Worm (Caenorhabditis elegans) whole organism, L1 larva: Measurements from ENCODE around the gene Y62H9A.16.

Experiments
- C16A3.4 ChIP-seq: fragments of 150-350 bp; optimal IDR thresholded peaks from 2 replicates; lab custom pipeline; 2014; ENCODE audit warnings: missing biosample characterization, missing genetic modification characterization
- Y116A8C.19 ChIP-seq: sonication (generic microtip); optimal IDR thresholded peaks from 2 replicates; lab custom pipeline; 2016; ENCODE audit warnings: missing compliant biosample characterization, missing genetic modification characterization, borderline replicate concordance
- alr-1 ChIP-seq: fragments of 200-800 bp; sonication (Bioruptor generic); optimal IDR thresholded peaks from 2 replicates; lab custom pipeline; 2018; ENCODE audit warnings: borderline replicate concordance, mild to moderate bottlenecking, missing genetic modification characterization, missing compliant biosample characterization
- aly-2 ChIP-seq: fragments of 150-350 bp; optimal IDR thresholded peaks from 2 replicates; lab custom pipeline; 2014; ENCODE audit warnings: missing biosample characterization, missing genetic modification characterization
- ama-1 ChIP-seq: fragments of 150-350 bp; optimal IDR thresholded peaks from 2 replicates; lab custom pipeline; 2014
- blmp-1 ChIP-seq: fragments of 150-350 bp; optimal IDR thresholded peaks from 2 replicates; lab custom pipeline; 2014; ENCODE audit warnings: missing biosample characterization, missing genetic modification characterization
- ceh-82 ChIP-seq, 3 experiments: fragments of 150-350 bp in 1 of 3; sonication (generic microtip) in 2 of 3; optimal IDR thresholded peaks; 2 replicates each; lab custom pipeline; 2014 to 2017; ENCODE audit warnings: missing biosample characterization in 3 of 3, missing genetic modification characterization in 3 of 3
- ceh-88 ChIP-seq: fragments of 200-800 bp; sonication (Bioruptor generic); IDR thresholded peaks from 2 replicates; pipeline ENCODE4 v1.3.6; 2022; ENCODE audit warnings: missing genetic modification characterization, missing compliant biosample characterization
- dsc-1 ChIP-seq: sonication (generic microtip); optimal IDR thresholded peaks from 2 replicates; lab custom pipeline; 2016; ENCODE audit warnings: mild to moderate bottlenecking, missing genetic modification characterization, missing compliant biosample characterization
- efl-1 ChIP-seq, 4 experiments: fragments of 150-350 bp; optimal IDR thresholded peaks in 3 of 4; peaks in 1 of 4; 1 replicate in 1 of 4; 2 replicates in 3 of 4; lab custom pipeline; 2014; ENCODE audit warnings: missing biosample characterization in 2 of 4, missing genetic modification characterization in 2 of 4, missing genetic modification reagents in 2 of 4
- efl-3 ChIP-seq: fragments of 200-800 bp; sonication (Bioruptor generic); optimal IDR thresholded peaks from 2 replicates; lab custom pipeline; 2018; ENCODE audit warnings: mild to moderate bottlenecking, missing genetic modification characterization, missing compliant biosample characterization
- egl-13 ChIP-seq: sonication (generic microtip); optimal IDR thresholded peaks from 2 replicates; lab custom pipeline; 2016; ENCODE audit warnings: missing genotype, missing genetic modification reagents, missing genetic modification characterization, missing compliant biosample characterization
- elt-2 ChIP-seq: sonication (generic microtip); optimal IDR thresholded peaks from 2 replicates; lab custom pipeline; 2016; ENCODE audit warnings: missing genetic modification characterization, mild to moderate bottlenecking, inconsistent platforms, missing compliant biosample characterization, missing genetic modification reagents
- elt-3 ChIP-seq, 6 experiments: fragments of 150-350 bp in 1 of 6; sonication (generic microtip); optimal IDR thresholded peaks; 2 replicates each; lab custom pipeline; 2017 to 2018; ENCODE audit warnings: missing biosample characterization in 6 of 6, missing genetic modification characterization in 6 of 6, inconsistent platforms in 1 of 6
- fkh-10 ChIP-seq: sonication (generic microtip); optimal IDR thresholded peaks from 2 replicates; lab custom pipeline; 2017; ENCODE audit warnings: missing biosample characterization, missing genetic modification reagents, missing genetic modification characterization
- fkh-8 ChIP-seq: sonication (generic microtip); optimal IDR thresholded peaks from 2 replicates; lab custom pipeline; 2016; ENCODE audit warnings: mild to moderate bottlenecking, missing genetic modification characterization, missing compliant biosample characterization
- fos-1 ChIP-seq: fragments of 150-350 bp; optimal IDR thresholded peaks from 2 replicates; lab custom pipeline; 2014; ENCODE audit warnings: missing biosample characterization, missing genetic modification characterization
- hlh-4 ChIP-seq: sonication (generic microtip); optimal IDR thresholded peaks from 2 replicates; lab custom pipeline; 2016; ENCODE audit warnings: mild to moderate bottlenecking, missing genetic modification characterization, missing compliant biosample characterization
- irx-1 ChIP-seq: sonication (generic microtip); optimal IDR thresholded peaks from 2 replicates; lab custom pipeline; 2016; ENCODE audit warnings: missing genetic modification characterization, missing compliant biosample characterization
- jun-1 ChIP-seq: fragments of 150-350 bp; optimal IDR thresholded peaks from 2 replicates; lab custom pipeline; 2014; ENCODE audit warnings: missing biosample characterization, missing genetic modification reagents, missing genetic modification characterization
- lin-14 ChIP-seq: fragments of 200-800 bp; sonication (Bioruptor generic); optimal IDR thresholded peaks from 2 replicates; lab custom pipeline; 2018; ENCODE audit warnings: mild to moderate bottlenecking, missing genetic modification characterization, moderate library complexity, missing compliant biosample characterization
- lin-35 ChIP-seq, 2 experiments: fragments of 150-350 bp; optimal IDR thresholded peaks; 2 replicates each; lab custom pipeline; 2014; ENCODE audit warnings: missing biosample characterization in 2 of 2, missing genetic modification characterization in 2 of 2, missing genetic modification reagents in 2 of 2
- lin-39 ChIP-seq: fragments of 150-350 bp; optimal IDR thresholded peaks from 2 replicates; lab custom pipeline; 2014; ENCODE audit warnings: missing biosample characterization, missing genetic modification reagents, missing genetic modification characterization
- lir-3 ChIP-seq: sonication (generic microtip); optimal IDR thresholded peaks from 2 replicates; lab custom pipeline; 2016; ENCODE audit warnings: mild to moderate bottlenecking, missing genetic modification characterization, moderate library complexity, missing compliant biosample characterization; ENCODE audit not compliant: poor library complexity
- lsy-2 ChIP-seq, 2 experiments: fragments of 150-350 bp; optimal IDR thresholded peaks; 2 replicates each; lab custom pipeline; 2014; ENCODE audit warnings: missing biosample characterization in 2 of 2, missing genetic modification characterization in 2 of 2
- mab-9 ChIP-seq: fragments of 200-800 bp; sonication (Bioruptor generic); IDR thresholded peaks from 2 replicates; pipeline ENCODE4 v1.3.6; 2022; ENCODE audit warnings: missing genetic modification reagents, missing genetic modification characterization, missing compliant biosample characterization
- mdl-1 ChIP-seq, 2 experiments: fragments of 150-350 bp; optimal IDR thresholded peaks; 2 replicates each; lab custom pipeline; 2014 to 2017; ENCODE audit warnings: missing biosample characterization in 2 of 2, missing genetic modification characterization in 2 of 2, inconsistent platforms in 1 of 2
- mef-2 ChIP-seq: fragments of 150-350 bp; optimal IDR thresholded peaks from 2 replicates; lab custom pipeline; 2014; ENCODE audit warnings: missing biosample characterization, missing genetic modification characterization
- mep-1 ChIP-seq: fragments of 150-350 bp; optimal IDR thresholded peaks from 2 replicates; lab custom pipeline; 2014; ENCODE audit warnings: missing biosample characterization, missing genetic modification characterization
- nhr-11 ChIP-seq: fragments of 150-350 bp; optimal IDR thresholded peaks from 2 replicates; lab custom pipeline; 2014; ENCODE audit warnings: missing biosample characterization, missing genetic modification characterization
- nhr-19 ChIP-seq: fragments of 200-800 bp; sonication (Bioruptor generic); conservative IDR thresholded peaks from 2 replicates; pipeline ENCODE4 v1.3.6; 2022; ENCODE audit warnings: missing genetic modification characterization, missing compliant biosample characterization
- nhr-20 ChIP-seq: sonication (generic microtip); optimal IDR thresholded peaks from 2 replicates; lab custom pipeline; 2016; ENCODE audit warnings: mild to moderate bottlenecking, missing genetic modification characterization, missing compliant biosample characterization
- nhr-47 ChIP-seq: sonication (generic microtip); optimal IDR thresholded peaks from 2 replicates; lab custom pipeline; 2016; ENCODE audit warnings: mild to moderate bottlenecking, missing genetic modification characterization, moderate library complexity, missing compliant biosample characterization
- nhr-71 ChIP-seq: sonication (generic microtip); optimal IDR thresholded peaks from 2 replicates; lab custom pipeline; 2016; ENCODE audit warnings: mild to moderate bottlenecking, missing genetic modification characterization, moderate library complexity, missing compliant biosample characterization
- nhr-76 ChIP-seq: sonication (generic microtip); optimal IDR thresholded peaks from 2 replicates; lab custom pipeline; 2017; ENCODE audit warnings: missing biosample characterization, missing genetic modification characterization
- nhr-77 ChIP-seq: fragments of 150-350 bp; optimal IDR thresholded peaks from 2 replicates; lab custom pipeline; 2014; ENCODE audit warnings: missing biosample characterization, missing genetic modification characterization
- nhr-90 ChIP-seq: sonication (generic microtip); optimal IDR thresholded peaks from 2 replicates; lab custom pipeline; 2016; ENCODE audit warnings: mild to moderate bottlenecking, missing genetic modification characterization, missing compliant biosample characterization; ENCODE audit not compliant: poor library complexity
- rnt-1 ChIP-seq: sonication (generic microtip); optimal IDR thresholded peaks from 2 replicates; lab custom pipeline; 2016; ENCODE audit warnings: mild to moderate bottlenecking, missing genetic modification characterization, moderate library complexity, missing compliant biosample characterization
- skn-1 ChIP-seq: fragments of 150-350 bp; optimal IDR thresholded peaks from 2 replicates; lab custom pipeline; 2014; ENCODE audit warnings: missing biosample characterization, missing genetic modification characterization
- snpc-4 ChIP-seq: fragments of 150-350 bp; optimal IDR thresholded peaks from 2 replicates; lab custom pipeline; 2014; ENCODE audit warnings: missing biosample characterization, missing genetic modification characterization
- snu-23 ChIP-seq: sonication (generic microtip); optimal IDR thresholded peaks from 2 replicates; lab custom pipeline; 2016; ENCODE audit warnings: missing genetic modification characterization, missing compliant biosample characterization
- sptf-1 ChIP-seq: fragments of 150-350 bp; optimal IDR thresholded peaks from 2 replicates; lab custom pipeline; 2014; ENCODE audit warnings: missing biosample characterization, missing genetic modification characterization
- sup-37 ChIP-seq: fragments of 200-800 bp; sonication (Bioruptor generic); optimal IDR thresholded peaks from 2 replicates; lab custom pipeline; 2018; ENCODE audit warnings: mild to moderate bottlenecking, missing genetic modification characterization, missing compliant biosample characterization
- swsn-7 ChIP-seq: sonication (generic microtip); optimal IDR thresholded peaks from 2 replicates; lab custom pipeline; 2016; ENCODE audit warnings: missing genetic modification characterization, missing compliant biosample characterization
- tbx-2 ChIP-seq: sonication (generic microtip); optimal IDR thresholded peaks from 2 replicates; lab custom pipeline; 2016; ENCODE audit warnings: missing genetic modification characterization, missing compliant biosample characterization
- unc-130 ChIP-seq: fragments of 150-350 bp; optimal IDR thresholded peaks from 2 replicates; lab custom pipeline; 2017; ENCODE audit warnings: missing biosample characterization, missing genetic modification characterization, inconsistent platforms
- unc-86 ChIP-seq: sonication (generic microtip); optimal IDR thresholded peaks from 2 replicates; lab custom pipeline; 2016; ENCODE audit warnings: missing genetic modification characterization, missing compliant biosample characterization
- xbp-1 ChIP-seq: sonication (generic microtip); optimal IDR thresholded peaks from 2 replicates; lab custom pipeline; 2016; ENCODE audit warnings: missing genetic modification characterization, missing compliant biosample characterization
- ztf-11 ChIP-seq, 2 experiments: sonication (generic microtip); optimal IDR thresholded peaks; 2 replicates each; lab custom pipeline; 2016 to 2017; ENCODE audit warnings: missing genetic modification characterization in 2 of 2, missing biosample characterization in 1 of 2, missing compliant biosample characterization in 1 of 2
- ztf-4 ChIP-seq: fragments of 150-350 bp; optimal IDR thresholded peaks from 2 replicates; lab custom pipeline; 2014; ENCODE audit warnings: missing biosample characterization, missing genetic modification characterization

The Y62H9A.16 gene

ce11 chrX:11933547-11933946 lies 15.5 kb downstream of the Y62H9A.16 start:
- TF ChIP-seq aly-2 (tag; lab: Kevin White, UChicago) (no peak), ztf-4 (tag; lab: Kevin White, UChicago) (no peak), Y116A8C.19 (tag; lab: Kevin White, UChicago) (no peak), mef-2 (tag; lab: Kevin White, UChicago) (no peak), nhr-11 (no peak), alr-1 (tag; lab: Kevin White, UChicago) (no peak), nhr-90 (tag; lab: Kevin White, UChicago) (no peak), tbx-2 (tag; lab: Kevin White, UChicago) (no peak), nhr-76 (no peak), nhr-77 (no peak), ama-1 (lab: Kevin White, UChicago) (no peak), mab-9 (GFP tag; lab: Robert Waterston, UW) (no peak)
- TF ChIP-seq, all 84 proteins: peak for 0

- TF ChIP-seq jun-1 (tag; lab: Kevin White, UChicago) (peak; percentile 43), nhr-90 (tag; lab: Kevin White, UChicago) (peak; percentile 57), mdl-1 (tag; optimal IDR thresholded peaks at IDR 0.05; lab: Kevin White, UChicago) (peak in 1 of 2 experiments; percentile 21), unc-86 (peak; percentile 36), lir-3 (tag; lab: Kevin White, UChicago) (peak; percentile 33), nhr-19 (GFP tag; lab: Robert Waterston, UW) (peak; percentile 71), sup-37 (no peak), ceh-88 (peak; percentile 49; the same call in 1 of the 2 replicates), rnt-1 (peak; percentile 67), irx-1 (tag; lab: Kevin White, UChicago) (no peak), nhr-77 (peak; percentile 43), sptf-1 (tag; lab: Kevin White, UChicago) (no peak), snu-23 (GFP tag; lab: Kevin White, UChicago) (peak; percentile 79), nhr-11 (no peak), fkh-8 (tag; lab: Kevin White, UChicago) (peak; percentile 41), C16A3.4 (tag; lab: Kevin White, UChicago) (peak; percentile 57), nhr-47 (peak; percentile 78), snpc-4 (peak; percentile 13), egl-13 (tag; lab: Kevin White, UChicago) (peak; percentile 6), elt-2 (tag; lab: Kevin White, UChicago) (peak; percentile 18), Y116A8C.19 (tag; lab: Kevin White, UChicago) (no peak), elt-3 (tag; optimal IDR thresholded peaks at IDR 0.05; lab: Kevin White, UChicago) (peak in 1 of 6 experiments; percentile 23), fos-1 (tag; lab: Kevin White, UChicago) (peak; percentile 10), blmp-1 (tag; lab: Kevin White, UChicago) (no peak), skn-1 (peak; percentile 43), nhr-20 (tag; lab: Kevin White, UChicago) (peak; percentile 63), hlh-4 (tag; lab: Kevin White, UChicago) (no peak), efl-1 (optimal IDR thresholded peaks at IDR 0.05; lab: Kevin White, UChicago) (peak; percentile 11 to 24), efl-1 (GFP tag; optimal IDR thresholded peaks at IDR 0.05 in 1 of 2; lab: Kevin White, UChicago) (peak in 1 of 2 experiments; percentile 91), ztf-11 (tag; optimal IDR thresholded peaks at IDR 0.05; lab: Kevin White, UChicago) (no peak), unc-130 (tag; lab: Kevin White, UChicago) (peak; percentile 23), lin-39 (tag; lab: Kevin White, UChicago) (peak; percentile 0), xbp-1 (tag; lab: Kevin White, UChicago) (peak; percentile 49), ceh-82 (tag; optimal IDR thresholded peaks at IDR 0.05; lab: Kevin White, UChicago) (peak; percentile 58 to 69 (median 63)), efl-3 (GFP tag; lab: Kevin White, UChicago) (no peak), lin-14 (peak; percentile 51), nhr-76 (no peak), tbx-2 (tag; lab: Kevin White, UChicago) (peak; percentile 43), swsn-7 (tag; lab: Kevin White, UChicago) (peak; percentile 52), fkh-10 (GFP tag; lab: Kevin White, UChicago) (peak; percentile 43), lin-35 (GFP tag; optimal IDR thresholded peaks at IDR 0.05; lab: Kevin White, UChicago) (peak; percentile 24 to 64), lsy-2 (tag; optimal IDR thresholded peaks at IDR 0.05; lab: Kevin White, UChicago) (peak in 1 of 2 experiments; percentile 17), mep-1 (tag; lab: Kevin White, UChicago) (peak; percentile 27), dsc-1 (tag; lab: Kevin White, UChicago) (peak; percentile 67), nhr-71 (tag; lab: Kevin White, UChicago) (peak; percentile 63)
Observed at ce11 chrX:11934933-11935332, 16.8 kb downstream of the Y62H9A.16 start.
